Worm (Caenorhabditis elegans) whole organism, late embryonic: ENCODE results near the gene pat-4.

Experiments used
- ahr-1 ChIP-seq: sonication (generic microtip); optimal IDR thresholded peaks from 2 replicates; lab custom pipeline; 2016; ENCODE audit warnings: missing genetic modification characterization, missing compliant biosample characterization
- che-1 ChIP-seq: sonication (generic microtip); optimal IDR thresholded peaks from 2 replicates; lab custom pipeline; 2016; ENCODE audit warnings: mild to moderate bottlenecking, missing genetic modification characterization, missing compliant biosample characterization
- syd-9 ChIP-seq: sonication (generic microtip); optimal IDR thresholded peaks from 2 replicates; lab custom pipeline; 2016; ENCODE audit warnings: mild to moderate bottlenecking, missing genetic modification characterization, moderate library complexity, missing compliant biosample characterization

ce11 chrIII:64747-65625, 29.6 kb downstream of the pat-4 start:
- no peak for TF ChIP-seq ahr-1
- TF ChIP-seq syd-9 (tag; lab: Kevin White, UChicago), result no peak
- no peak for TF ChIP-seq che-1 (tag; lab: Kevin White, UChicago)
